Fruit fly (Drosophila melanogaster) whole organism, embryonic: Measurements from ENCODE around the gene CG15506.

ENCODE experiments used
- Adf1 ChIP-seq: fragments of 200-800 bp; sonication (Bioruptor generic); IDR thresholded peaks from 2 replicates; pipeline ENCODE4 v1.3.6; 2022; ENCODE audit warnings: missing biosample characterization, missing genetic modification characterization
- Atf-2 ChIP-seq: fragments of 200-800 bp; sonication (Bioruptor generic); optimal IDR thresholded peaks from 2 replicates; lab custom pipeline; 2016; ENCODE audit warnings: missing biosample characterization, missing genetic modification characterization
- CG1024 ChIP-seq: fragments of 200-800 bp; sonication (Bioruptor generic); IDR thresholded peaks from 2 replicates; pipeline ENCODE4 v1.3.6; 2022; ENCODE audit warnings: missing biosample characterization, missing genetic modification characterization
- CG10366 ChIP-seq: fragments of 200-800 bp; sonication (Bioruptor generic); IDR thresholded peaks from 2 replicates; pipeline ENCODE4 v1.3.6; 2022; ENCODE audit warnings: missing biosample characterization, missing genetic modification characterization
- CG13424 ChIP-seq: fragments of 200-800 bp; sonication (Bioruptor generic); optimal IDR thresholded peaks from 2 replicates; lab custom pipeline; 2019; ENCODE audit warnings: missing biosample characterization, mild to moderate bottlenecking, missing genetic modification characterization, moderate library complexity
- CG13624 ChIP-seq: fragments of 200-800 bp; sonication (Bioruptor generic); optimal IDR thresholded peaks from 2 replicates; lab custom pipeline; 2016; ENCODE audit warnings: missing biosample characterization, missing genetic modification characterization
- CG15269 ChIP-seq: fragments of 200-800 bp; sonication (Bioruptor generic); optimal IDR thresholded peaks from 2 replicates; lab custom pipeline; 2018; ENCODE audit warnings: missing biosample characterization, mild to moderate bottlenecking, missing genetic modification characterization, moderate library complexity
- CG15479 ChIP-seq: fragments of 200-800 bp; sonication (Bioruptor generic); optimal IDR thresholded peaks from 3 replicates; lab custom pipeline; 2019; ENCODE audit warnings: missing biosample characterization, mild to moderate bottlenecking, missing genetic modification characterization, moderate library complexity
- CG16813 ChIP-seq: fragments of 200-800 bp; sonication (Bioruptor generic); IDR thresholded peaks from 3 replicates; pipeline ENCODE4 v1.3.6; 2022; ENCODE audit warnings: missing biosample characterization, missing genetic modification characterization; ENCODE audit not compliant: partially characterized antibody
- CG32532 ChIP-seq: fragments of 200-800 bp; sonication (Bioruptor generic); IDR thresholded peaks from 2 replicates; pipeline ENCODE4 v1.3.6; 2022; ENCODE audit warnings: missing biosample characterization, missing genetic modification characterization
- CG3281 ChIP-seq: fragments of 200-800 bp; sonication (Bioruptor generic); optimal IDR thresholded peaks from 3 replicates; lab custom pipeline; 2017; ENCODE audit warnings: missing biosample characterization, mild to moderate bottlenecking, missing genetic modification characterization
- CG33557 ChIP-seq: fragments of 200-800 bp; sonication (Bioruptor generic); optimal IDR thresholded peaks from 2 replicates; lab custom pipeline; 2019; ENCODE audit warnings: missing biosample characterization, mild to moderate bottlenecking, missing genetic modification characterization, moderate library complexity
- CG4730 ChIP-seq: fragments of 200-800 bp; sonication (Bioruptor generic); IDR thresholded peaks from 2 replicates; pipeline ENCODE4 v1.3.6; 2022; ENCODE audit warnings: missing biosample characterization, missing genetic modification characterization
- CG7357 ChIP-seq: fragments of 200-800 bp; sonication (Bioruptor generic); IDR thresholded peaks from 3 replicates; pipeline ENCODE4 v1.3.6; 2022; ENCODE audit warnings: missing biosample characterization, missing genetic modification characterization
- Camta ChIP-seq: fragments of 200-800 bp; sonication (Bioruptor generic); optimal IDR thresholded peaks from 2 replicates; lab custom pipeline; 2016; ENCODE audit warnings: missing biosample characterization, missing genetic modification characterization
- D19A ChIP-seq: fragments of 200-800 bp; optimal IDR thresholded peaks from 3 replicates; lab custom pipeline; 2019; ENCODE audit warnings: missing biosample characterization, mild to moderate bottlenecking, missing genetic modification characterization, moderate library complexity
- Dip2 ChIP-seq: fragments of 200-800 bp; sonication (Bioruptor generic); IDR thresholded peaks from 2 replicates; pipeline ENCODE4 v1.3.6; 2022; ENCODE audit warnings: missing biosample characterization, missing genetic modification characterization
- Dref ChIP-seq: fragments of 200-800 bp; sonication (Bioruptor generic); IDR thresholded peaks from 2 replicates; pipeline ENCODE4 v1.3.6; 2022; ENCODE audit warnings: missing biosample characterization, missing genetic modification characterization
- Ets97D ChIP-seq: fragments of 200-800 bp; sonication (Bioruptor generic); optimal IDR thresholded peaks from 3 replicates; lab custom pipeline; 2016; ENCODE audit warnings: missing biosample characterization, missing genetic modification characterization
- HLH4C ChIP-seq: fragments of 200-800 bp; sonication (Bioruptor generic); IDR thresholded peaks from 3 replicates; pipeline ENCODE4 v1.3.6; 2022; ENCODE audit warnings: missing biosample characterization, missing genetic modification characterization; ENCODE audit not compliant: partially characterized antibody
- Hmx ChIP-seq: fragments of 200-800 bp; sonication (Bioruptor generic); optimal IDR thresholded peaks from 2 replicates; lab custom pipeline; 2016; ENCODE audit warnings: missing biosample characterization, missing genetic modification characterization
- Nf-YC ChIP-seq: fragments of 200-800 bp; optimal IDR thresholded peaks from 3 replicates; lab custom pipeline; 2019; ENCODE audit warnings: missing biosample characterization, mild to moderate bottlenecking, missing genetic modification characterization, moderate library complexity
- NfI ChIP-seq: fragments of 200-800 bp; sonication (Bioruptor generic); optimal IDR thresholded peaks from 3 replicates; lab custom pipeline; 2018; ENCODE audit warnings: missing biosample characterization, mild to moderate bottlenecking, missing genetic modification characterization, moderate library complexity
- Oaz ChIP-seq: fragments of 200-800 bp; sonication (Bioruptor generic); IDR thresholded peaks from 2 replicates; pipeline ENCODE4 v1.3.6; 2022; ENCODE audit warnings: missing biosample characterization, missing genetic modification characterization
- Rx ChIP-seq: fragments of 200-800 bp; sonication (Bioruptor generic); IDR thresholded peaks from 2 replicates; pipeline ENCODE4 v1.3.6; 2022; ENCODE audit warnings: missing biosample characterization, missing genetic modification characterization
- Scr ChIP-seq: fragments of 200-800 bp; sonication (Bioruptor generic); IDR thresholded peaks from 2 replicates; pipeline ENCODE4 v1.3.6; 2022; ENCODE audit warnings: missing biosample characterization, missing genetic modification characterization; ENCODE audit not compliant: partially characterized antibody
- Sox100B ChIP-seq: fragments of 200-800 bp; sonication (Bioruptor generic); optimal IDR thresholded peaks from 3 replicates; lab custom pipeline; 2018; ENCODE audit warnings: missing biosample characterization, mild to moderate bottlenecking, missing genetic modification characterization
- YL-1 ChIP-seq: fragments of 200-800 bp; sonication (Bioruptor generic); optimal IDR thresholded peaks from 3 replicates; lab custom pipeline; 2017; ENCODE audit warnings: missing biosample characterization, mild to moderate bottlenecking, missing genetic modification characterization
- bowl ChIP-seq: fragments of 200-800 bp; sonication (Bioruptor generic); IDR thresholded peaks from 2 replicates; pipeline ENCODE4 v1.3.6; 2022; ENCODE audit warnings: missing biosample characterization, missing genetic modification characterization
- bsh ChIP-seq, 2 experiments: fragments of 200-800 bp; sonication (Bioruptor generic); optimal IDR thresholded peaks; 2 replicates each; lab custom pipeline; 2017 to 2018; ENCODE audit warnings: mild to moderate bottlenecking in 2 of 2, missing biosample characterization in 2 of 2, missing genetic modification characterization in 2 of 2, moderate library complexity in 1 of 2
- da ChIP-seq: fragments of 200-800 bp; sonication (Bioruptor generic); optimal IDR thresholded peaks from 2 replicates; lab custom pipeline; 2016; ENCODE audit warnings: missing biosample characterization, missing genetic modification characterization
- dimm ChIP-seq: fragments of 200-800 bp; sonication (Bioruptor generic); IDR thresholded peaks from 2 replicates; pipeline ENCODE4 v1.3.6; 2022; ENCODE audit warnings: missing biosample characterization, missing genetic modification characterization
- dmrt99B ChIP-seq: fragments of 200-800 bp; sonication (Bioruptor generic); optimal IDR thresholded peaks from 2 replicates; lab custom pipeline; 2018; ENCODE audit warnings: missing biosample characterization, mild to moderate bottlenecking, missing genetic modification characterization, moderate library complexity
- dysf ChIP-seq: fragments of 200-800 bp; sonication (Bioruptor generic); IDR thresholded peaks from 3 replicates; pipeline ENCODE4 v1.3.6; 2022; ENCODE audit warnings: missing biosample characterization, missing genetic modification characterization
- ems ChIP-seq: fragments of 200-800 bp; sonication (Bioruptor generic); optimal IDR thresholded peaks from 3 replicates; lab custom pipeline; 2016; ENCODE audit warnings: missing biosample characterization, missing genetic modification characterization
- exex ChIP-seq: fragments of 200-800 bp; sonication (Bioruptor generic); optimal IDR thresholded peaks from 4 replicates; lab custom pipeline; 2018; ENCODE audit warnings: missing biosample characterization, mild to moderate bottlenecking, missing genetic modification characterization, moderate library complexity
- insv ChIP-seq, 2 experiments: fragments of 200-800 bp; sonication (Bioruptor generic); optimal IDR thresholded peaks; 3 replicates each; lab custom pipeline; 2016 to 2018; ENCODE audit warnings: missing biosample characterization in 2 of 2, missing genetic modification characterization in 2 of 2
- kah ChIP-seq: fragments of 200-800 bp; sonication (Bioruptor generic); optimal IDR thresholded peaks from 2 replicates; lab custom pipeline; 2018; ENCODE audit warnings: missing biosample characterization, mild to moderate bottlenecking, missing genetic modification characterization
- ken ChIP-seq: fragments of 200-800 bp; sonication (Bioruptor generic); IDR thresholded peaks from 3 replicates; pipeline ENCODE4 v1.3.6; 2022; ENCODE audit warnings: missing biosample characterization, missing genetic modification characterization
- lbe ChIP-seq: fragments of 200-800 bp; sonication (Bioruptor generic); optimal IDR thresholded peaks from 2 replicates; lab custom pipeline; 2016; ENCODE audit warnings: missing biosample characterization, mild to moderate bottlenecking, missing genetic modification characterization
- mam ChIP-seq: fragments of 200-800 bp; sonication (Bioruptor generic); optimal IDR thresholded peaks from 3 replicates; lab custom pipeline; 2016; ENCODE audit warnings: missing biosample characterization, missing genetic modification characterization
- org-1 ChIP-seq: fragments of 200-800 bp; sonication (Bioruptor generic); optimal IDR thresholded peaks from 2 replicates; lab custom pipeline; 2017; ENCODE audit warnings: missing biosample characterization, missing genetic modification characterization
- phol ChIP-seq: fragments of 200-800 bp; sonication (Bioruptor generic); optimal IDR thresholded peaks from 3 replicates; lab custom pipeline; 2018; ENCODE audit warnings: missing biosample characterization, mild to moderate bottlenecking, missing genetic modification characterization, moderate library complexity
- pum ChIP-seq: fragments of 200-800 bp; sonication (Bioruptor generic); optimal IDR thresholded peaks from 2 replicates; lab custom pipeline; 2016; ENCODE audit warnings: missing biosample characterization, missing genetic modification characterization
- scrt ChIP-seq: fragments of 200-800 bp; sonication (Bioruptor generic); optimal IDR thresholded peaks from 2 replicates; lab custom pipeline; 2018; ENCODE audit warnings: missing biosample characterization, mild to moderate bottlenecking, missing genetic modification characterization, moderate library complexity
- sd ChIP-seq: fragments of 200-800 bp; sonication (Bioruptor generic); optimal IDR thresholded peaks from 3 replicates; lab custom pipeline; 2018; ENCODE audit warnings: missing biosample characterization, mild to moderate bottlenecking, missing genetic modification characterization, moderate library complexity
- slp2 ChIP-seq: fragments of 200-800 bp; sonication (Bioruptor generic); optimal IDR thresholded peaks from 2 replicates; lab custom pipeline; 2016; ENCODE audit warnings: missing biosample characterization, missing genetic modification characterization
- trh ChIP-seq: fragments of 200-800 bp; sonication (Bioruptor generic); optimal IDR thresholded peaks from 2 replicates; lab custom pipeline; 2016; ENCODE audit warnings: missing biosample characterization, missing genetic modification characterization
- unc-4 ChIP-seq: fragments of 200-800 bp; sonication (Bioruptor generic); IDR thresholded peaks from 2 replicates; pipeline ENCODE4 v1.3.6; 2022; ENCODE audit warnings: missing biosample characterization, missing genetic modification characterization; ENCODE audit not compliant: partially characterized antibody
- z ChIP-seq: fragments of 200-800 bp; sonication (Bioruptor generic); IDR thresholded peaks from 3 replicates; pipeline ENCODE4 v1.3.6; 2022; ENCODE audit warnings: missing biosample characterization, missing genetic modification characterization
- zen ChIP-seq: fragments of 200-800 bp; sonication (Bioruptor generic); optimal IDR thresholded peaks from 3 replicates; lab custom pipeline; 2018; ENCODE audit warnings: missing biosample characterization, mild to moderate bottlenecking, missing genetic modification characterization, moderate library complexity

Gene CG15506

dm6 chr3R:29745056-29745455 is 26.6 kb downstream of the CG15506 start, which contains the start of the genes Wdr24 and IntS11 (continued):
- TF ChIP-seq CG3281 = peak; percentile 71
- TF ChIP-seq D19A (tag; lab: Kevin White, UChicago) = no peak
- 0 out of 3 replicates have a peak, but pooled peaks have one; percentile 26 for TF ChIP-seq CG16813 (GFP tag; lab: Robert Waterston, UW)
- TF ChIP-seq ken (GFP tag; lab: Robert Waterston, UW) = peak; percentile 90
- no peak for TF ChIP-seq da (GFP tag; lab: Kevin White, UChicago)
- TF ChIP-seq CG13424 (tag; lab: Kevin White, UChicago) = peak; percentile 86
- peak; percentile 51 for TF ChIP-seq Scr (GFP tag; lab: Robert Waterston, UW)
- TF ChIP-seq dysf (GFP tag; lab: Robert Waterston, UW) = peak; percentile 96
- TF ChIP-seq CG33557 (GFP tag; lab: Kevin White, UChicago) = peak; percentile 10
- TF ChIP-seq YL-1 = peak; percentile 79
- peak; percentile 70 to 72 for TF ChIP-seq bsh (GFP tag; optimal IDR thresholded peaks at IDR 0.05; lab: Kevin White, UChicago)
- TF ChIP-seq CG7357 (GFP tag; lab: Robert Waterston, UW) = peak; percentile 81
- TF ChIP-seq kah (GFP tag; lab: Kevin White, UChicago) = peak; percentile 9
- TF ChIP-seq sd (tag; lab: Kevin White, UChicago) = no peak
- TF ChIP-seq Oaz (GFP tag; lab: Robert Waterston, UW) = peak; percentile 87
- TF ChIP-seq Dip2 (GFP tag; lab: Robert Waterston, UW) = 0 out of 2 replicates have a peak, but pooled peaks have one; percentile 28
- TF ChIP-seq NfI = peak; percentile 82
- no peak for TF ChIP-seq Sox100B (GFP tag; lab: Kevin White, UChicago)
- TF ChIP-seq ems (GFP tag; lab: Kevin White, UChicago) = peak; percentile 69
- TF ChIP-seq Adf1 = peak; percentile 71
- TF ChIP-seq exex = peak; percentile 60
- TF ChIP-seq mam = peak; percentile 90
- TF ChIP-seq CG15269 = peak; percentile 86
- TF ChIP-seq lbe (GFP tag; lab: Kevin White, UChicago) = peak; percentile 83
- peak; percentile 52 for TF ChIP-seq pum (GFP tag; lab: Kevin White, UChicago)
- TF ChIP-seq CG13624 (GFP tag; lab: Kevin White, UChicago) = peak; percentile 86
- TF ChIP-seq CG15479 = no peak
- TF ChIP-seq Atf-2 (GFP tag; lab: Kevin White, UChicago) = peak; percentile 47
- TF ChIP-seq dimm (GFP tag; lab: Robert Waterston, UW) = peak; percentile 79
- TF ChIP-seq bowl (GFP tag; lab: Robert Waterston, UW) = 0 out of 2 replicates have a peak, but pooled peaks have one; percentile 34
- TF ChIP-seq scrt = peak; percentile 77
- TF ChIP-seq HLH4C = no peak
- TF ChIP-seq Dref (GFP tag; lab: Robert Waterston, UW) = peak; percentile 43
- TF ChIP-seq Nf-YC (tag; lab: Kevin White, UChicago) = peak; percentile 63
- peak; percentile 94 for TF ChIP-seq CG10366 (GFP tag; lab: Robert Waterston, UW)
- TF ChIP-seq slp2 (GFP tag; lab: Kevin White, UChicago) = peak; percentile 47
- peak; percentile 87 for TF ChIP-seq Rx
- peak; percentile 18 for TF ChIP-seq trh (GFP tag; lab: Kevin White, UChicago)
- TF ChIP-seq CG1024 (GFP tag; lab: Robert Waterston, UW) = peak; percentile 59; the same call in 1 of the 2 replicates
- peak; percentile 59 for TF ChIP-seq zen (tag; lab: Kevin White, UChicago)
- TF ChIP-seq Camta (GFP tag; lab: Kevin White, UChicago) = peak; percentile 31
- peak; percentile 88 for TF ChIP-seq CG4730 (GFP tag; lab: Robert Waterston, UW)
- TF ChIP-seq org-1 (GFP tag; lab: Kevin White, UChicago) = no peak
- peak; percentile 67 for TF ChIP-seq Ets97D
- peak; percentile 96 for TF ChIP-seq CG32532 (GFP tag; lab: Robert Waterston, UW)
- no peak for TF ChIP-seq dmrt99B
- peak; percentile 85 for TF ChIP-seq phol (tag; lab: Kevin White, UChicago)
- TF ChIP-seq insv (GFP tag; optimal IDR thresholded peaks at IDR 0.05; lab: Kevin White, UChicago) = peak; percentile 31 to 94
- peak; percentile 30; the same call in 1 of the 2 replicates for TF ChIP-seq unc-4 (GFP tag; lab: Robert Waterston, UW)
- no peak for TF ChIP-seq Hmx
- TF ChIP-seq z = no peak
